Worm (Caenorhabditis elegans): Measurements from ENCODE around the gene sand-1.

ce11 chrIV:5389951-5390350, 23.3 kb downstream of the sand-1 start:
- TF ChIP-seq ceh-82 (tag; optimal IDR thresholded peaks at IDR 0.05) (no peak), unc-62 (GFP tag; optimal IDR thresholded peaks at IDR 0.05) (no peak), hmg-11 (tag; optimal IDR thresholded peaks at IDR 0.05) (no peak), nhr-237 (tag; optimal IDR thresholded peaks at IDR 0.05) (no peak), ZK546.5 (tag; optimal IDR thresholded peaks at IDR 0.05) (no peak), elt-3 (tag; optimal IDR thresholded peaks at IDR 0.05) (no peak)
